Worm (Caenorhabditis elegans) whole organism, late embryonic: ENCODE measurements around the gene C09G9.5.

ENCODE experiments used
- F13H6.1 ChIP-seq: sonication (generic microtip); optimal IDR thresholded peaks from 2 replicates; lab custom pipeline; 2016; ENCODE audit warnings: missing genetic modification characterization, missing compliant biosample characterization
- K09A11.1 ChIP-seq: sonication (generic microtip); optimal IDR thresholded peaks from 2 replicates; lab custom pipeline; 2017; ENCODE audit warnings: antibody characterized with exemption, mild to moderate bottlenecking, missing genetic modification characterization, missing compliant biosample characterization; ENCODE audit not compliant: insufficient read depth
- Y22D7AL.16 ChIP-seq: sonication (generic microtip); optimal IDR thresholded peaks from 2 replicates; lab custom pipeline; 2016; ENCODE audit warnings: missing genetic modification characterization, missing compliant biosample characterization
- ama-1 ChIP-seq: fragments of 150-350 bp; optimal IDR thresholded peaks from 2 replicates; lab custom pipeline; 2014
- ceh-19 ChIP-seq: fragments of 200-800 bp; sonication (Bioruptor generic); optimal IDR thresholded peaks from 2 replicates; lab custom pipeline; 2018; ENCODE audit warnings: mild to moderate bottlenecking, missing genetic modification characterization, missing compliant biosample characterization
- ceh-22 ChIP-seq: sonication (generic microtip); optimal IDR thresholded peaks from 2 replicates; lab custom pipeline; 2017; ENCODE audit warnings: missing biosample characterization, missing genetic modification characterization
- ceh-24 ChIP-seq: sonication (generic microtip); optimal IDR thresholded peaks from 2 replicates; lab custom pipeline; 2016; ENCODE audit warnings: mild to moderate bottlenecking, missing genetic modification characterization, missing compliant biosample characterization
- ceh-48 ChIP-seq: sonication (generic microtip); optimal IDR thresholded peaks from 2 replicates; lab custom pipeline; 2016; ENCODE audit warnings: missing genetic modification characterization, inconsistent platforms, missing compliant biosample characterization
- ceh-6 ChIP-seq: fragments of 200-800 bp; sonication (Bioruptor generic); optimal IDR thresholded peaks from 2 replicates; lab custom pipeline; 2018; ENCODE audit warnings: mild to moderate bottlenecking, missing genetic modification characterization, missing compliant biosample characterization
- elt-4 ChIP-seq: sonication (generic microtip); optimal IDR thresholded peaks from 2 replicates; lab custom pipeline; 2016; ENCODE audit warnings: missing genetic modification characterization, missing compliant biosample characterization
- eyg-1 ChIP-seq: sonication (generic microtip); optimal IDR thresholded peaks from 2 replicates; lab custom pipeline; 2016; ENCODE audit warnings: missing genotype, missing genetic modification characterization, missing compliant biosample characterization
- fax-1 ChIP-seq: sonication (generic microtip); optimal IDR thresholded peaks from 2 replicates; lab custom pipeline; 2016; ENCODE audit warnings: missing genotype, missing genetic modification characterization, missing compliant biosample characterization
- fkh-10 ChIP-seq: fragments of 150-350 bp; optimal IDR thresholded peaks from 2 replicates; lab custom pipeline; 2014; ENCODE audit warnings: missing biosample characterization, missing genetic modification reagents, missing genetic modification characterization
- hlh-13 ChIP-seq: fragments of 200-800 bp; sonication (Bioruptor generic); optimal IDR thresholded peaks from 2 replicates; lab custom pipeline; 2018; ENCODE audit warnings: mild to moderate bottlenecking, missing genetic modification characterization, missing compliant biosample characterization
- hlh-15 ChIP-seq: sonication (generic microtip); optimal IDR thresholded peaks from 2 replicates; lab custom pipeline; 2016; ENCODE audit warnings: missing genetic modification characterization, missing compliant biosample characterization
- hlh-30 ChIP-seq: sonication (generic microtip); optimal IDR thresholded peaks from 2 replicates; lab custom pipeline; 2017; ENCODE audit warnings: antibody characterized with exemption, missing genetic modification characterization, missing compliant biosample characterization; ENCODE audit not compliant: insufficient read depth
- hlh-6 ChIP-seq: sonication (generic microtip); optimal IDR thresholded peaks from 2 replicates; lab custom pipeline; 2016; ENCODE audit warnings: missing genotype, missing genetic modification characterization, missing compliant biosample characterization
- madf-2 ChIP-seq: sonication (generic microtip); optimal IDR thresholded peaks from 2 replicates; lab custom pipeline; 2017; ENCODE audit warnings: missing genetic modification characterization, missing compliant biosample characterization
- nfya-1 ChIP-seq: sonication (generic microtip); optimal IDR thresholded peaks from 2 replicates; lab custom pipeline; 2017; ENCODE audit warnings: missing genetic modification characterization, mild to moderate bottlenecking, missing compliant biosample characterization, antibody characterized with exemption, moderate library complexity
- nhr-232 ChIP-seq: sonication (generic microtip); optimal IDR thresholded peaks from 2 replicates; lab custom pipeline; 2016; ENCODE audit warnings: missing genetic modification characterization, missing compliant biosample characterization
- npax-4 ChIP-seq: sonication (generic microtip); optimal IDR thresholded peaks from 2 replicates; lab custom pipeline; 2016; ENCODE audit warnings: missing genetic modification characterization, missing compliant biosample characterization
- odd-2 ChIP-seq: sonication (generic microtip); optimal IDR thresholded peaks from 2 replicates; lab custom pipeline; 2017; ENCODE audit warnings: antibody characterized with exemption, mild to moderate bottlenecking, missing genetic modification characterization, missing compliant biosample characterization
- pag-3 ChIP-seq: sonication (generic microtip); optimal IDR thresholded peaks from 2 replicates; lab custom pipeline; 2016; ENCODE audit warnings: missing compliant biosample characterization, missing genetic modification characterization, borderline replicate concordance
- pax-1 ChIP-seq: fragments of 150-350 bp; optimal IDR thresholded peaks from 2 replicates; lab custom pipeline; 2014; ENCODE audit warnings: missing biosample characterization, missing genetic modification characterization
- pha-2 ChIP-seq: sonication (generic microtip); optimal IDR thresholded peaks from 2 replicates; lab custom pipeline; 2017; ENCODE audit warnings: mild to moderate bottlenecking, missing genetic modification characterization, missing compliant biosample characterization
- pros-1 ChIP-seq: fragments of 150-350 bp; optimal IDR thresholded peaks from 2 replicates; lab custom pipeline; 2014; ENCODE audit warnings: missing biosample characterization, missing genetic modification reagents, missing genetic modification characterization
- ref-2 ChIP-seq: sonication (generic microtip); optimal IDR thresholded peaks from 2 replicates; lab custom pipeline; 2016; ENCODE audit warnings: missing genetic modification characterization, missing compliant biosample characterization
- rnt-1 ChIP-seq: sonication (generic microtip); optimal IDR thresholded peaks from 2 replicates; lab custom pipeline; 2016; ENCODE audit warnings: missing genetic modification characterization, missing compliant biosample characterization
- sdc-2 ChIP-seq: sonication (generic microtip); optimal IDR thresholded peaks from 2 replicates; lab custom pipeline; 2016; ENCODE audit warnings: missing genotype, missing genetic modification characterization, missing compliant biosample characterization
- sox-2 ChIP-seq: fragments of 200-800 bp; sonication (Bioruptor generic); IDR thresholded peaks from 2 replicates; pipeline ENCODE4 v1.3.6; 2022; ENCODE audit warnings: missing genetic modification reagents, missing genetic modification characterization, missing compliant biosample characterization
- sox-4 ChIP-seq: sonication (generic microtip); optimal IDR thresholded peaks from 2 replicates; lab custom pipeline; 2017; ENCODE audit warnings: mild to moderate bottlenecking, missing genetic modification characterization, inconsistent platforms, missing compliant biosample characterization
- ttx-3 ChIP-seq: sonication (generic microtip); optimal IDR thresholded peaks from 2 replicates; lab custom pipeline; 2016; ENCODE audit warnings: missing genetic modification reagents, missing genetic modification characterization, missing compliant biosample characterization
- unc-3 ChIP-seq, 2 experiments: fragments of 200-800 bp in 1 of 2; sonication (Bioruptor generic) in 1 of 2; sonication (generic microtip) in 1 of 2; conservative IDR thresholded peaks in 1 of 2; optimal IDR thresholded peaks in 1 of 2; 2 replicates each; pipeline versions ENCODE4 v1.3.6 to Lab custom; 2016 to 2022; ENCODE audit warnings: missing compliant biosample characterization in 2 of 2, missing genetic modification characterization in 2 of 2, missing genetic modification reagents in 1 of 2
- unc-86 ChIP-seq: sonication (generic microtip); optimal IDR thresholded peaks from 2 replicates; lab custom pipeline; 2016; ENCODE audit warnings: missing genetic modification characterization, missing compliant biosample characterization

C09G9.5 gene

ce11 chrIV:8927093-8927492, 40.8 kb downstream of the C09G9.5 start (continued):
- TF ChIP-seq nfya-1, result peak; percentile 66
- TF ChIP-seq hlh-13, result peak; percentile 96
- peak; percentile 62 for TF ChIP-seq odd-2 (tag; lab: Kevin White, UChicago)
- peak; percentile 97 for TF ChIP-seq ceh-6 (GFP tag; lab: Kevin White, UChicago)
- TF ChIP-seq pha-2, result peak; percentile 90
- TF ChIP-seq madf-2, result peak; percentile 90
- peak; percentile 89 for TF ChIP-seq Y22D7AL.16 (tag; lab: Kevin White, UChicago)
- TF ChIP-seq pax-1, result no peak
- TF ChIP-seq ceh-22 (tag; lab: Kevin White, UChicago), result no peak
- peak; percentile 40 for TF ChIP-seq fkh-10 (GFP tag; lab: Kevin White, UChicago)
- TF ChIP-seq pros-1 (tag; lab: Kevin White, UChicago), result peak; percentile 29
- TF ChIP-seq ama-1 (lab: Kevin White, UChicago), result no peak
- peak; percentile 78 for TF ChIP-seq npax-4
- TF ChIP-seq hlh-15 (tag; lab: Kevin White, UChicago), result peak; percentile 88
- peak; percentile 88 for TF ChIP-seq unc-3 (GFP tag; conservative IDR thresholded peaks at IDR 0.05; lab: Robert Waterston, UW)
- TF ChIP-seq unc-3 (tag; optimal IDR thresholded peaks at IDR 0.05; lab: Kevin White, UChicago), result peak; percentile 91
- TF ChIP-seq unc-86, result peak; percentile 97
- TF ChIP-seq fax-1 (tag; lab: Kevin White, UChicago), result peak; percentile 87
- TF ChIP-seq F13H6.1 (tag; lab: Kevin White, UChicago), result peak; percentile 95
- TF ChIP-seq K09A11.1, result peak; percentile 81
- peak; percentile 89 for TF ChIP-seq ref-2
- TF ChIP-seq sox-2 (GFP tag; lab: Robert Waterston, UW), result peak; percentile 87; the same call in 1 of the 2 replicates
- TF ChIP-seq rnt-1 (tag; lab: Kevin White, UChicago), result peak; percentile 86
- peak; percentile 94 for TF ChIP-seq ttx-3
- peak; percentile 91 for TF ChIP-seq ceh-24 (tag; lab: Kevin White, UChicago)
- peak; percentile 90 for TF ChIP-seq sdc-2 (tag; lab: Kevin White, UChicago)
- TF ChIP-seq sox-4, result peak; percentile 98
- TF ChIP-seq pag-3, result peak; percentile 91

- TF ChIP-seq rnt-1 (tag; lab: Kevin White, UChicago) (no peak), unc-3 (GFP tag; conservative IDR thresholded peaks at IDR 0.05; lab: Robert Waterston, UW) (no peak), unc-3 (tag; optimal IDR thresholded peaks at IDR 0.05; lab: Kevin White, UChicago) (no peak), K09A11.1 (no peak), hlh-6 (no peak), hlh-30 (tag; lab: Kevin White, UChicago) (no peak), hlh-15 (tag; lab: Kevin White, UChicago) (no peak), ceh-19 (no peak), elt-4 (tag; lab: Kevin White, UChicago) (no peak), F13H6.1 (tag; lab: Kevin White, UChicago) (no peak), eyg-1 (tag; lab: Kevin White, UChicago) (no peak)
Observed at ce11 chrIV:8929942-8930492, 43.7 kb downstream of the C09G9.5 start, which contains the start of the genes D1046.18 and slc-25A26. TSS of gene D1046.18 (plus strand) at chrIV:8930242. TSS of gene slc-25A26 (plus strand) at chrIV:8930442.

- TF ChIP-seq K09A11.1, result no peak
- TF ChIP-seq nhr-232, result no peak
- TF ChIP-seq Y22D7AL.16 (tag; lab: Kevin White, UChicago), result no peak
- no peak for TF ChIP-seq ceh-24 (tag; lab: Kevin White, UChicago)
- no peak for TF ChIP-seq ceh-48
- TF ChIP-seq, all 69 proteins: peak for 0
Observed at ce11 chrIV:8933575-8933974, 47.2 kb downstream of the C09G9.5 start, which contains the start of gene D1046.4. TSS of gene D1046.4 (plus strand) at chrIV:8933875.
